Worm (Caenorhabditis elegans) whole organism, young adult: ENCODE results near the gene F48E8.8.

Experiments used
- Y53G8AR.9 ChIP-seq: fragments of 200-800 bp; sonication (Bioruptor generic); conservative IDR thresholded peaks from 2 replicates; pipeline ENCODE4 v1.3.6; 2022; ENCODE audit warnings: missing genetic modification reagents, missing genetic modification characterization, missing compliant biosample characterization
- cebp-1 ChIP-seq, 2 experiments: fragments of 200-800 bp in 1 of 2; sonication (Bioruptor generic) in 1 of 2; sonication (generic microtip) in 1 of 2; IDR thresholded peaks in 1 of 2; optimal IDR thresholded peaks in 1 of 2; 2 replicates each; pipeline versions ENCODE4 v1.3.6 to Lab custom; 2017 to 2022; ENCODE audit warnings: missing compliant biosample characterization in 2 of 2, missing genetic modification characterization in 2 of 2, mild to moderate bottlenecking in 1 of 2, missing genetic modification reagents in 1 of 2, moderate library complexity in 1 of 2
- snpc-4 ChIP-seq, 5 experiments: fragments of 150-350 bp in 1 of 5; sonication (generic microtip) in 4 of 5; optimal IDR thresholded peaks; 2 replicates each; lab custom pipeline; 2014 to 2018; ENCODE audit warnings: missing genetic modification characterization in 5 of 5, missing biosample characterization in 3 of 5, antibody characterized with exemption in 2 of 5, mild to moderate bottlenecking in 2 of 5, missing compliant biosample characterization in 2 of 5, missing genotype in 2 of 5, moderate library complexity in 2 of 5, missing genetic modification reagents in 1 of 5

The F48E8.8 gene

ce11 chrIII:5402419-5402818 lies 47.2 kb downstream of the F48E8.8 start:
- TF ChIP-seq snpc-4 (GFP tag; optimal IDR thresholded peaks at IDR 0.05; lab: Kevin White, UChicago) = no peak
- TF ChIP-seq snpc-4 (tag; optimal IDR thresholded peaks at IDR 0.05; lab: Kevin White, UChicago) = no peak
- no peak for TF ChIP-seq Y53G8AR.9 (GFP tag; lab: Robert Waterston, UW)
- TF ChIP-seq cebp-1 (GFP tag; IDR thresholded peaks at IDR 0.05; lab: Robert Waterston, UW) = no peak
- TF ChIP-seq cebp-1 (tag; optimal IDR thresholded peaks at IDR 0.05; lab: Kevin White, UChicago) = no peak
